Worm (Caenorhabditis elegans) whole organism, L1 larva: Measurements from ENCODE around the gene ZC178.2.

Experiments
- C04F5.9 ChIP-seq: sonication (generic microtip); optimal IDR thresholded peaks from 2 replicates; lab custom pipeline; 2016; ENCODE audit warnings: missing genetic modification characterization, missing compliant biosample characterization
- C16A3.4 ChIP-seq: fragments of 150-350 bp; optimal IDR thresholded peaks from 2 replicates; lab custom pipeline; 2014; ENCODE audit warnings: missing biosample characterization, missing genetic modification characterization
- aha-1 ChIP-seq: fragments of 150-350 bp; optimal IDR thresholded peaks from 2 replicates; lab custom pipeline; 2014; ENCODE audit warnings: missing biosample characterization, missing genetic modification characterization
- alr-1 ChIP-seq: fragments of 200-800 bp; sonication (Bioruptor generic); optimal IDR thresholded peaks from 2 replicates; lab custom pipeline; 2018; ENCODE audit warnings: borderline replicate concordance, mild to moderate bottlenecking, missing genetic modification characterization, missing compliant biosample characterization
- blmp-1 ChIP-seq: fragments of 150-350 bp; optimal IDR thresholded peaks from 2 replicates; lab custom pipeline; 2014; ENCODE audit warnings: missing biosample characterization, missing genetic modification characterization
- ceh-63 ChIP-seq: fragments of 200-800 bp; sonication (Bioruptor generic); optimal IDR thresholded peaks from 2 replicates; lab custom pipeline; 2018; ENCODE audit warnings: mild to moderate bottlenecking, missing genetic modification characterization, missing compliant biosample characterization
- ceh-8 ChIP-seq: fragments of 200-800 bp; sonication (Bioruptor generic); optimal IDR thresholded peaks from 2 replicates; lab custom pipeline; 2018; ENCODE audit warnings: mild to moderate bottlenecking, missing genetic modification characterization, moderate library complexity, missing compliant biosample characterization
- ceh-88 ChIP-seq: fragments of 200-800 bp; sonication (Bioruptor generic); IDR thresholded peaks from 2 replicates; pipeline ENCODE4 v1.3.6; 2022; ENCODE audit warnings: missing genetic modification characterization, missing compliant biosample characterization
- ces-1 ChIP-seq: fragments of 150-350 bp; optimal IDR thresholded peaks from 2 replicates; lab custom pipeline; 2014; ENCODE audit warnings: missing biosample characterization, missing genetic modification reagents, missing genetic modification characterization
- efl-1 ChIP-seq, 4 experiments: fragments of 150-350 bp; optimal IDR thresholded peaks in 3 of 4; peaks in 1 of 4; 1 replicate in 1 of 4; 2 replicates in 3 of 4; lab custom pipeline; 2014; ENCODE audit warnings: missing biosample characterization in 2 of 4, missing genetic modification characterization in 2 of 4, missing genetic modification reagents in 2 of 4
- efl-3 ChIP-seq: fragments of 200-800 bp; sonication (Bioruptor generic); optimal IDR thresholded peaks from 2 replicates; lab custom pipeline; 2018; ENCODE audit warnings: mild to moderate bottlenecking, missing genetic modification characterization, missing compliant biosample characterization
- egl-13 ChIP-seq: sonication (generic microtip); optimal IDR thresholded peaks from 2 replicates; lab custom pipeline; 2016; ENCODE audit warnings: missing genotype, missing genetic modification reagents, missing genetic modification characterization, missing compliant biosample characterization
- elt-2 ChIP-seq: sonication (generic microtip); optimal IDR thresholded peaks from 2 replicates; lab custom pipeline; 2016; ENCODE audit warnings: missing genetic modification characterization, mild to moderate bottlenecking, inconsistent platforms, missing compliant biosample characterization, missing genetic modification reagents
- elt-3 ChIP-seq, 6 experiments: fragments of 150-350 bp in 1 of 6; sonication (generic microtip); optimal IDR thresholded peaks; 2 replicates each; lab custom pipeline; 2017 to 2018; ENCODE audit warnings: missing biosample characterization in 6 of 6, missing genetic modification characterization in 6 of 6, inconsistent platforms in 1 of 6
- fkh-4 ChIP-seq: sonication (generic microtip); optimal IDR thresholded peaks from 2 replicates; lab custom pipeline; 2016; ENCODE audit warnings: missing compliant biosample characterization, missing genetic modification characterization, borderline replicate concordance
- fos-1 ChIP-seq: fragments of 150-350 bp; optimal IDR thresholded peaks from 2 replicates; lab custom pipeline; 2014; ENCODE audit warnings: missing biosample characterization, missing genetic modification characterization
- grh-1 ChIP-seq: fragments of 200-800 bp; sonication (Bioruptor generic); IDR thresholded peaks from 2 replicates; pipeline ENCODE4 v1.3.6; 2022; ENCODE audit warnings: missing genetic modification reagents, missing genetic modification characterization, missing compliant biosample characterization
- hlh-4 ChIP-seq: sonication (generic microtip); optimal IDR thresholded peaks from 2 replicates; lab custom pipeline; 2016; ENCODE audit warnings: mild to moderate bottlenecking, missing genetic modification characterization, missing compliant biosample characterization
- jun-1 ChIP-seq: fragments of 150-350 bp; optimal IDR thresholded peaks from 2 replicates; lab custom pipeline; 2014; ENCODE audit warnings: missing biosample characterization, missing genetic modification reagents, missing genetic modification characterization
- lin-13 ChIP-seq: fragments of 150-350 bp; optimal IDR thresholded peaks from 2 replicates; lab custom pipeline; 2014; ENCODE audit warnings: missing biosample characterization, missing genetic modification reagents, missing genetic modification characterization
- lin-14 ChIP-seq: fragments of 200-800 bp; sonication (Bioruptor generic); optimal IDR thresholded peaks from 2 replicates; lab custom pipeline; 2018; ENCODE audit warnings: mild to moderate bottlenecking, missing genetic modification characterization, moderate library complexity, missing compliant biosample characterization
- lin-15B ChIP-seq: fragments of 150-350 bp; sonication (generic microtip); optimal IDR thresholded peaks from 3 replicates; lab custom pipeline; 2014; ENCODE audit warnings: missing biosample characterization, missing genetic modification characterization
- lin-35 ChIP-seq, 2 experiments: fragments of 150-350 bp; optimal IDR thresholded peaks; 2 replicates each; lab custom pipeline; 2014; ENCODE audit warnings: missing biosample characterization in 2 of 2, missing genetic modification characterization in 2 of 2, missing genetic modification reagents in 2 of 2
- mab-9 ChIP-seq: fragments of 200-800 bp; sonication (Bioruptor generic); IDR thresholded peaks from 2 replicates; pipeline ENCODE4 v1.3.6; 2022; ENCODE audit warnings: missing genetic modification reagents, missing genetic modification characterization, missing compliant biosample characterization
- mef-2 ChIP-seq: fragments of 150-350 bp; optimal IDR thresholded peaks from 2 replicates; lab custom pipeline; 2014; ENCODE audit warnings: missing biosample characterization, missing genetic modification characterization
- mep-1 ChIP-seq: fragments of 150-350 bp; optimal IDR thresholded peaks from 2 replicates; lab custom pipeline; 2014; ENCODE audit warnings: missing biosample characterization, missing genetic modification characterization
- nhr-11 ChIP-seq: fragments of 150-350 bp; optimal IDR thresholded peaks from 2 replicates; lab custom pipeline; 2014; ENCODE audit warnings: missing biosample characterization, missing genetic modification characterization
- nhr-12 ChIP-seq: sonication (generic microtip); optimal IDR thresholded peaks from 2 replicates; lab custom pipeline; 2017; ENCODE audit warnings: missing biosample characterization, missing genetic modification characterization
- nhr-19 ChIP-seq: fragments of 200-800 bp; sonication (Bioruptor generic); conservative IDR thresholded peaks from 2 replicates; pipeline ENCODE4 v1.3.6; 2022; ENCODE audit warnings: missing genetic modification characterization, missing compliant biosample characterization
- nhr-237 ChIP-seq: fragments of 150-350 bp; optimal IDR thresholded peaks from 2 replicates; lab custom pipeline; 2014; ENCODE audit warnings: missing biosample characterization, missing genetic modification characterization
- nhr-28 ChIP-seq: fragments of 150-350 bp; optimal IDR thresholded peaks from 2 replicates; lab custom pipeline; 2014; ENCODE audit warnings: missing biosample characterization, missing genetic modification characterization
- nhr-47 ChIP-seq: sonication (generic microtip); optimal IDR thresholded peaks from 2 replicates; lab custom pipeline; 2016; ENCODE audit warnings: mild to moderate bottlenecking, missing genetic modification characterization, moderate library complexity, missing compliant biosample characterization
- nhr-76 ChIP-seq: sonication (generic microtip); optimal IDR thresholded peaks from 2 replicates; lab custom pipeline; 2017; ENCODE audit warnings: missing biosample characterization, missing genetic modification characterization
- nhr-77 ChIP-seq: fragments of 150-350 bp; optimal IDR thresholded peaks from 2 replicates; lab custom pipeline; 2014; ENCODE audit warnings: missing biosample characterization, missing genetic modification characterization
- nhr-84 ChIP-seq: sonication (generic microtip); optimal IDR thresholded peaks from 2 replicates; lab custom pipeline; 2017; ENCODE audit warnings: missing biosample characterization, missing genetic modification characterization
- nhr-85 ChIP-seq: sonication (generic microtip); peaks from one replicate; lab custom pipeline; 2016; ENCODE audit warnings: missing genetic modification characterization, inconsistent platforms, missing compliant biosample characterization
- pqm-1 ChIP-seq: sonication (generic microtip); optimal IDR thresholded peaks from 3 replicates; lab custom pipeline; 2017; ENCODE audit warnings: missing biosample characterization, missing genetic modification characterization
- rnt-1 ChIP-seq: sonication (generic microtip); optimal IDR thresholded peaks from 2 replicates; lab custom pipeline; 2016; ENCODE audit warnings: mild to moderate bottlenecking, missing genetic modification characterization, moderate library complexity, missing compliant biosample characterization
- snu-23 ChIP-seq: sonication (generic microtip); optimal IDR thresholded peaks from 2 replicates; lab custom pipeline; 2016; ENCODE audit warnings: missing genetic modification characterization, missing compliant biosample characterization
- sox-4 ChIP-seq: sonication (generic microtip); optimal IDR thresholded peaks from 2 replicates; lab custom pipeline; 2016; ENCODE audit warnings: missing genetic modification characterization, missing compliant biosample characterization
- sup-37 ChIP-seq: fragments of 200-800 bp; sonication (Bioruptor generic); optimal IDR thresholded peaks from 2 replicates; lab custom pipeline; 2018; ENCODE audit warnings: mild to moderate bottlenecking, missing genetic modification characterization, missing compliant biosample characterization
- swsn-7 ChIP-seq: sonication (generic microtip); optimal IDR thresholded peaks from 2 replicates; lab custom pipeline; 2016; ENCODE audit warnings: missing genetic modification characterization, missing compliant biosample characterization
- tbx-2 ChIP-seq: sonication (generic microtip); optimal IDR thresholded peaks from 2 replicates; lab custom pipeline; 2016; ENCODE audit warnings: missing genetic modification characterization, missing compliant biosample characterization
- tlp-1 ChIP-seq: fragments of 150-350 bp; optimal IDR thresholded peaks from 2 replicates; lab custom pipeline; 2014; ENCODE audit warnings: missing biosample characterization, missing genetic modification characterization
- unc-98 ChIP-seq: fragments of 200-800 bp; sonication (Bioruptor generic); IDR thresholded peaks from 2 replicates; pipeline ENCODE4 v1.3.6; 2022; ENCODE audit warnings: missing genetic modification characterization, missing compliant biosample characterization
- xbp-1 ChIP-seq: sonication (generic microtip); optimal IDR thresholded peaks from 2 replicates; lab custom pipeline; 2016; ENCODE audit warnings: missing genetic modification characterization, missing compliant biosample characterization
- zag-1 ChIP-seq: fragments of 150-350 bp; optimal IDR thresholded peaks from 2 replicates; lab custom pipeline; 2014; ENCODE audit warnings: missing biosample characterization, missing genetic modification characterization
- zip-4 ChIP-seq: fragments of 200-800 bp; sonication (Bioruptor generic); optimal IDR thresholded peaks from 2 replicates; lab custom pipeline; 2018; ENCODE audit warnings: mild to moderate bottlenecking, missing genetic modification characterization, moderate library complexity, missing compliant biosample characterization
- ztf-4 ChIP-seq: fragments of 150-350 bp; optimal IDR thresholded peaks from 2 replicates; lab custom pipeline; 2014; ENCODE audit warnings: missing biosample characterization, missing genetic modification characterization

The ZC178.2 gene

ce11 chrV:8652177-8652576 lies 59.6 kb downstream of the ZC178.2 start (continued):
- TF ChIP-seq efl-1 (optimal IDR thresholded peaks at IDR 0.05; lab: Kevin White, UChicago) (no peak), efl-1 (GFP tag; optimal IDR thresholded peaks at IDR 0.05 in 1 of 2; lab: Kevin White, UChicago) (no peak), ztf-4 (tag; lab: Kevin White, UChicago) (no peak), lin-13 (no peak), nhr-84 (tag; lab: Kevin White, UChicago) (no peak), unc-98 (GFP tag; lab: Robert Waterston, UW) (no peak), nhr-11 (tag; lab: Kevin White, UChicago) (no peak), aha-1 (no peak), tlp-1 (tag; lab: Kevin White, UChicago) (no peak), nhr-76 (tag; lab: Kevin White, UChicago) (no peak), fkh-4 (tag; lab: Kevin White, UChicago) (no peak), lin-35 (GFP tag; optimal IDR thresholded peaks at IDR 0.05; lab: Kevin White, UChicago) (no peak), egl-13 (tag; lab: Kevin White, UChicago) (no peak), jun-1 (no peak), nhr-19 (no peak), sox-4 (no peak), ceh-88 (GFP tag; lab: Robert Waterston, UW) (no peak), nhr-237 (no peak), lin-15B (tag; lab: Kevin White, UChicago) (no peak), mef-2 (tag; lab: Kevin White, UChicago) (no peak), hlh-4 (tag; lab: Kevin White, UChicago) (no peak), pqm-1 (no peak), nhr-77 (tag; lab: Kevin White, UChicago) (no peak), nhr-12 (tag; lab: Kevin White, UChicago) (no peak), nhr-85 (tag; lab: Kevin White, UChicago) (peak; percentile 92), nhr-47 (tag; lab: Kevin White, UChicago) (no peak), ces-1 (GFP tag; lab: Kevin White, UChicago) (no peak), rnt-1 (tag; lab: Kevin White, UChicago) (peak; percentile 38), efl-3 (no peak), ceh-63 (GFP tag; lab: Kevin White, UChicago) (no peak), grh-1 (GFP tag; lab: Robert Waterston, UW) (0 out of 2 replicates have a peak, but pooled peaks have one; percentile 6), C04F5.9 (tag; lab: Kevin White, UChicago) (no peak), blmp-1 (peak; percentile 82)

DNA sequence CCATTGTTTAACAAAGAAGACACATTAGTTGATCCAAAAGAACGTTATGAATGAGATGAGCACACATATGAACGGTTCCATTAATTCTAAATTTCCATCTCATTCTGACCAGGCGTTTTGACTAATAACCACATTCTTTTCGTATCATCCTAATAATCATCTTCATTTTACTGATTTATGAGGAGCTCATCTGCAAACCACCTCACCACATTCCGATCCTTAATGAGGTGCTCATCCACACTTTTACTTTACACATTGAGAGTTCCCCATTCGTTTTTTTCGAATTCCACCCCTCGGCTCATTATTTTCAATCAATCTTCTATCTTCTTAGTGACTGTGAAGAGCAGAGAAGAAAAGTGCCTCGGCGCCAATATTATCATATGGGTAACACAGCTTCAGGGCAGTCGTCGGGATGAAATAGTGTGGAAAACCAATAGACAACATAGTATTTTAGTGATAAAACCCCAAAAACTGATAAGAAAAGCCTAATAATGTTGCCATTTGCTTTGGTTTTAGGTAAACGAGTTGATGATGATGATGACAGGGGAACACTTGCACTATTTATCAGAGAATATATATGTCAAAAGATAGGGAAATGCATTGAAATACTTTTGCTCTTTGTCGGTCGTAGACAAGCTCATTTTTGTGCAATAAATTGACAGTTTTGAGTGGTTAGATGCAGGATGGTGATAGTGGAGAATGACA lies 60.7 kb downstream of the ZC178.2 start:
- TF ChIP-seq zip-4 (GFP tag; lab: Kevin White, UChicago) (no peak), tbx-2 (no peak), grh-1 (GFP tag; lab: Robert Waterston, UW) (no peak), aha-1 (no peak), fos-1 (tag; lab: Kevin White, UChicago) (no peak), nhr-28 (tag; lab: Kevin White, UChicago) (no peak), lin-15B (tag; lab: Kevin White, UChicago) (no peak), rnt-1 (tag; lab: Kevin White, UChicago) (no peak), elt-3 (tag; optimal IDR thresholded peaks at IDR 0.05; lab: Kevin White, UChicago) (no peak), efl-3 (no peak), fkh-4 (tag; lab: Kevin White, UChicago) (no peak), ceh-8 (GFP tag; lab: Kevin White, UChicago) (no peak), pqm-1 (no peak), ceh-88 (GFP tag; lab: Robert Waterston, UW) (no peak), swsn-7 (tag; lab: Kevin White, UChicago) (no peak), elt-2 (peak; percentile 98), lin-14 (GFP tag; lab: Kevin White, UChicago) (peak; percentile 41), C04F5.9 (tag; lab: Kevin White, UChicago) (no peak), nhr-12 (tag; lab: Kevin White, UChicago) (no peak), zag-1 (tag; lab: Kevin White, UChicago) (no peak), xbp-1 (tag; lab: Kevin White, UChicago) (no peak), mef-2 (tag; lab: Kevin White, UChicago) (no peak), sox-4 (no peak), sup-37 (GFP tag; lab: Kevin White, UChicago) (no peak), snu-23 (GFP tag; lab: Kevin White, UChicago) (no peak), nhr-76 (tag; lab: Kevin White, UChicago) (no peak), alr-1 (no peak), jun-1 (peak; percentile 58), nhr-85 (tag; lab: Kevin White, UChicago) (no peak), blmp-1 (no peak), mep-1 (tag; lab: Kevin White, UChicago) (no peak), mab-9 (GFP tag; lab: Robert Waterston, UW) (no peak), efl-1 (optimal IDR thresholded peaks at IDR 0.05; lab: Kevin White, UChicago) (no peak), efl-1 (GFP tag; optimal IDR thresholded peaks at IDR 0.05 in 1 of 2; lab: Kevin White, UChicago) (peak in 1 of 2 experiments; percentile 72), C16A3.4 (tag; lab: Kevin White, UChicago) (no peak)
